Comparison of ENCODE assay signal across 2 worm cellular contexts in genomic region chrIII:12614669-12615451, ce11.
TF ChIP-seq lines count a peak whose summit lies in the region.

No protein-coding gene starts in this region.

TF ChIP-seq in whole organism, L2 larva, 48 proteins besides CTCF, POLR2A, EP300 and RAD21 (continued from another document):
- TF ChIP-seq peb-1 (tag; optimal IDR thresholded peaks at IDR 0.05; lab: Kevin White, UChicago): no peak
- TF ChIP-seq mab-5 (tag; optimal IDR thresholded peaks at IDR 0.05; lab: Kevin White, UChicago): no peak
- peak; percentile 38 for TF ChIP-seq C34F6.9 (tag; optimal IDR thresholded peaks at IDR 0.05; lab: Kevin White, UChicago)
- peak in 1 of 2 experiments; percentile 28 for TF ChIP-seq mdl-1 (tag; optimal IDR thresholded peaks at IDR 0.05; lab: Kevin White, UChicago)
- peak; percentile 9 for TF ChIP-seq ztf-4 (tag; optimal IDR thresholded peaks at IDR 0.05; lab: Kevin White, UChicago)
- TF ChIP-seq dmd-4 (tag; optimal IDR thresholded peaks at IDR 0.05; lab: Kevin White, UChicago): no peak
- peak; percentile 86 for TF ChIP-seq sma-9 (GFP tag; optimal IDR thresholded peaks at IDR 0.05; lab: Kevin White, UChicago)
- TF ChIP-seq sma-9 (tag; optimal IDR thresholded peaks at IDR 0.05; lab: Kevin White, UChicago): no peak
- no peak for TF ChIP-seq lin-39 (tag; optimal IDR thresholded peaks at IDR 0.05; lab: Kevin White, UChicago)

TF ChIP-seq in whole organism, L4 larva, 104 proteins besides CTCF, POLR2A, EP300 and RAD21 (continued from another document):
- peak; percentile 83 for TF ChIP-seq nhr-77 (tag; optimal IDR thresholded peaks at IDR 0.05; lab: Kevin White, UChicago)
- no peak for TF ChIP-seq zip-11 (GFP tag; IDR thresholded peaks at IDR 0.05; lab: Robert Waterston, UW)
- TF ChIP-seq spr-3 (GFP tag; optimal IDR thresholded peaks at IDR 0.05; lab: Kevin White, UChicago): no peak
- TF ChIP-seq ztf-11 (tag; optimal IDR thresholded peaks at IDR 0.05; lab: Kevin White, UChicago): no peak
- TF ChIP-seq aly-2 (tag; optimal IDR thresholded peaks at IDR 0.05; lab: Kevin White, UChicago): no peak
- peak; percentile 61 for TF ChIP-seq dpl-1 (GFP tag; optimal IDR thresholded peaks at IDR 0.05; lab: Kevin White, UChicago)
- TF ChIP-seq unc-130 (GFP tag; optimal IDR thresholded peaks at IDR 0.05; lab: Kevin White, UChicago): no peak
- TF ChIP-seq unc-39 (tag; optimal IDR thresholded peaks at IDR 0.05; lab: Kevin White, UChicago): no peak
- TF ChIP-seq daf-8 (GFP tag; IDR thresholded peaks at IDR 0.05; lab: Robert Waterston, UW): no peak
- no peak for TF ChIP-seq arid-1 (GFP tag; conservative IDR thresholded peaks at IDR 0.05; lab: Robert Waterston, UW)
- peak; percentile 38; the same call in 1 of the 2 replicates for TF ChIP-seq set-16 (GFP tag; IDR thresholded peaks at IDR 0.05; lab: Robert Waterston, UW)
- TF ChIP-seq ceh-20 (GFP tag; IDR thresholded peaks at IDR 0.05; lab: Robert Waterston, UW): no peak
- TF ChIP-seq nhr-111 (GFP tag; optimal IDR thresholded peaks at IDR 0.05; lab: Kevin White, UChicago): no peak
- peak; percentile 8 to 56 for TF ChIP-seq mdl-1 (tag; optimal IDR thresholded peaks at IDR 0.05; lab: Kevin White, UChicago)
- peak; percentile 76 for TF ChIP-seq jun-1 (tag; optimal IDR thresholded peaks at IDR 0.05; lab: Kevin White, UChicago)
- peak; percentile 75 for TF ChIP-seq nhr-10 (tag; optimal IDR thresholded peaks at IDR 0.05; lab: Kevin White, UChicago)
- TF ChIP-seq zfp-2 (tag; optimal IDR thresholded peaks at IDR 0.05; lab: Kevin White, UChicago): peak; percentile 3
- no peak for TF ChIP-seq Y5F2A.4 (GFP tag; optimal IDR thresholded peaks at IDR 0.05; lab: Kevin White, UChicago)
- no peak for TF ChIP-seq ceh-82 (tag; optimal IDR thresholded peaks at IDR 0.05; lab: Kevin White, UChicago)
- TF ChIP-seq mep-1 (tag; optimal IDR thresholded peaks at IDR 0.05; lab: Kevin White, UChicago): peak; percentile 43
- TF ChIP-seq skn-1 (tag; optimal IDR thresholded peaks at IDR 0.05; lab: Kevin White, UChicago): no peak
- TF ChIP-seq mxl-3 (GFP tag; optimal IDR thresholded peaks at IDR 0.05; lab: Kevin White, UChicago): peak; percentile 41
- no peak for TF ChIP-seq ztf-7 (tag; optimal IDR thresholded peaks at IDR 0.05; lab: Kevin White, UChicago)
- TF ChIP-seq duxl-1 (tag; optimal IDR thresholded peaks at IDR 0.05; lab: Kevin White, UChicago; ENCODE audit: poor library complexity): peak; percentile 40
- peak; percentile 93 for TF ChIP-seq nhr-28 (tag; optimal IDR thresholded peaks at IDR 0.05; lab: Kevin White, UChicago)
- peak; percentile 43 to 62 for TF ChIP-seq lsy-2 (tag; optimal IDR thresholded peaks at IDR 0.05; lab: Kevin White, UChicago)
- TF ChIP-seq ceh-28 (tag; optimal IDR thresholded peaks at IDR 0.05; lab: Kevin White, UChicago): no peak
- TF ChIP-seq madf-9 (GFP tag; conservative IDR thresholded peaks at IDR 0.05; lab: Robert Waterston, UW): no peak; the same call in 1 of the 2 replicates
- TF ChIP-seq nhr-102 (tag; optimal IDR thresholded peaks at IDR 0.05; lab: Kevin White, UChicago): peak; percentile 62
- no peak for TF ChIP-seq egl-43 (GFP tag; IDR thresholded peaks at IDR 0.05; lab: Robert Waterston, UW)
- no peak for TF ChIP-seq daf-19 (GFP tag; conservative IDR thresholded peaks at IDR 0.05; lab: Robert Waterston, UW)
- no peak for TF ChIP-seq nhr-237 (tag; optimal IDR thresholded peaks at IDR 0.05; lab: Kevin White, UChicago)
- TF ChIP-seq gei-8 (GFP tag; optimal IDR thresholded peaks at IDR 0.05; lab: Kevin White, UChicago): no peak
- peak; percentile 45; the same call in 1 of the 2 replicates for TF ChIP-seq T26A8.4 (GFP tag; IDR thresholded peaks at IDR 0.05; lab: Robert Waterston, UW)
- TF ChIP-seq zag-1 (tag; optimal IDR thresholded peaks at IDR 0.05; lab: Kevin White, UChicago): no peak
- peak; percentile 86 for TF ChIP-seq dmd-6 (GFP tag; IDR thresholded peaks at IDR 0.05; lab: Robert Waterston, UW)
- TF ChIP-seq mes-2 (tag; optimal IDR thresholded peaks at IDR 0.05; lab: Kevin White, UChicago; ENCODE audit: poor library complexity, severe bottlenecking): peak; percentile 38
- TF ChIP-seq php-3 (GFP tag; IDR thresholded peaks at IDR 0.05; lab: Robert Waterston, UW): peak; percentile 43; the same call in 1 of the 2 replicates
- TF ChIP-seq ceh-62 (tag; optimal IDR thresholded peaks at IDR 0.05; lab: Kevin White, UChicago): no peak
- TF ChIP-seq ceh-44 (GFP tag; IDR thresholded peaks at IDR 0.05; lab: Robert Waterston, UW): no peak
- no peak for TF ChIP-seq fos-1 (tag; optimal IDR thresholded peaks at IDR 0.05; lab: Kevin White, UChicago)
- no peak for TF ChIP-seq Y105C5A.15 (GFP tag; IDR thresholded peaks at IDR 0.05; lab: Robert Waterston, UW)
- TF ChIP-seq lin-38 (GFP tag; IDR thresholded peaks at IDR 0.05; lab: Robert Waterston, UW): peak; percentile 51
- TF ChIP-seq aha-1 (tag; lab: Kevin White, UChicago): peak; percentile 41
- TF ChIP-seq nhr-25 (tag; optimal IDR thresholded peaks at IDR 0.05; lab: Kevin White, UChicago; ENCODE audit: borderline replicate concordance, insufficient read depth): no peak
- TF ChIP-seq snpc-4 (tag; optimal IDR thresholded peaks at IDR 0.05; lab: Kevin White, UChicago): no peak
- peak; percentile 61 for TF ChIP-seq nhr-11 (tag; optimal IDR thresholded peaks at IDR 0.05; lab: Kevin White, UChicago)
- TF ChIP-seq unc-62 (GFP tag; optimal IDR thresholded peaks at IDR 0.05 in 1 of 2; lab: Kevin White, UChicago): peak in 1 of 2 experiments; percentile 80
- no peak for TF ChIP-seq unc-62 (tag; optimal IDR thresholded peaks at IDR 0.05; lab: Kevin White, UChicago)
- peak; percentile 35 for TF ChIP-seq hmg-1.1 (GFP tag; IDR thresholded peaks at IDR 0.05; lab: Robert Waterston, UW)
- no peak for TF ChIP-seq dmd-8 (GFP tag; IDR thresholded peaks at IDR 0.05; lab: Robert Waterston, UW)
- TF ChIP-seq daf-12 (tag; optimal IDR thresholded peaks at IDR 0.05; lab: Kevin White, UChicago): no peak
- TF ChIP-seq T20F7.1 (GFP tag; optimal IDR thresholded peaks at IDR 0.05; lab: Kevin White, UChicago): peak; percentile 64
- 0 out of 2 replicates have a peak, but pooled peaks have one; percentile 9 for TF ChIP-seq Y75B8A.6 (GFP tag; IDR thresholded peaks at IDR 0.05; lab: Robert Waterston, UW)
- no peak for TF ChIP-seq Y48G9A.11 (GFP tag; IDR thresholded peaks at IDR 0.05; lab: Robert Waterston, UW)
- no peak for TF ChIP-seq F26F4.8 (GFP tag; conservative IDR thresholded peaks at IDR 0.05; lab: Robert Waterston, UW)
- no peak for TF ChIP-seq tag-97 (GFP tag; IDR thresholded peaks at IDR 0.05; lab: Robert Waterston, UW)
- no peak for TF ChIP-seq ZK337.2 (GFP tag; IDR thresholded peaks at IDR 0.05; lab: Robert Waterston, UW)
- peak; percentile 25 to 54 for TF ChIP-seq daf-16 (GFP tag; optimal IDR thresholded peaks at IDR 0.05; lab: Kevin White, UChicago)
- peak; percentile 97 for TF ChIP-seq daf-16 (tag; optimal IDR thresholded peaks at IDR 0.05; lab: Kevin White, UChicago)
- TF ChIP-seq lir-3 (tag; optimal IDR thresholded peaks at IDR 0.05; lab: Kevin White, UChicago): no peak
- no peak for TF ChIP-seq ceh-32 (tag; optimal IDR thresholded peaks at IDR 0.05; lab: Kevin White, UChicago; ENCODE audit: poor library complexity)
- no peak for TF ChIP-seq lin-15B (tag; optimal IDR thresholded peaks at IDR 0.05; lab: Kevin White, UChicago)
- no peak for TF ChIP-seq snpc-1.2 (GFP tag; IDR thresholded peaks at IDR 0.05; lab: Robert Waterston, UW)
- TF ChIP-seq F44E2.7 (GFP tag; IDR thresholded peaks at IDR 0.05; lab: Robert Waterston, UW): no peak
- no peak for TF ChIP-seq dmd-9 (GFP tag; IDR thresholded peaks at IDR 0.05; lab: Robert Waterston, UW)
- TF ChIP-seq ama-1 (optimal IDR thresholded peaks at IDR 0.05; lab: Kevin White, UChicago): peak; percentile 37
- no peak for TF ChIP-seq F37D6.2 (tag; optimal IDR thresholded peaks at IDR 0.05; lab: Kevin White, UChicago)
- TF ChIP-seq lim-7 (GFP tag; IDR thresholded peaks at IDR 0.05; lab: Robert Waterston, UW): 0 out of 2 replicates have a peak, but pooled peaks have one; percentile 4
- TF ChIP-seq fkh-10 (GFP tag; optimal IDR thresholded peaks at IDR 0.05; lab: Kevin White, UChicago): no peak
- no peak for TF ChIP-seq nhr-76 (tag; optimal IDR thresholded peaks at IDR 0.05; lab: Kevin White, UChicago)
- no peak for TF ChIP-seq vab-7 (GFP tag; IDR thresholded peaks at IDR 0.05; lab: Robert Waterston, UW)
- TF ChIP-seq nhr-42 (GFP tag; IDR thresholded peaks at IDR 0.05; lab: Robert Waterston, UW): no peak; the same call in 1 of the 2 replicates
- TF ChIP-seq tra-1 (GFP tag; IDR thresholded peaks at IDR 0.05; lab: Robert Waterston, UW): no peak; the same call in 1 of the 2 replicates
- no peak for TF ChIP-seq zfp-3 (GFP tag; conservative IDR thresholded peaks at IDR 0.05; lab: Robert Waterston, UW)
- peak; percentile 37 for TF ChIP-seq nhr-48 (tag; optimal IDR thresholded peaks at IDR 0.05; lab: Kevin White, UChicago)
- TF ChIP-seq ctbp-1 (GFP tag; IDR thresholded peaks at IDR 0.05; lab: Robert Waterston, UW): no peak
- no peak for TF ChIP-seq F49E8.2 (tag; optimal IDR thresholded peaks at IDR 0.05; lab: Kevin White, UChicago; ENCODE audit: borderline replicate concordance)
- no peak for TF ChIP-seq lin-29 (GFP tag; IDR thresholded peaks at IDR 0.05; lab: Robert Waterston, UW)
- TF ChIP-seq madf-5 (GFP tag; IDR thresholded peaks at IDR 0.05; lab: Robert Waterston, UW): no peak
- TF ChIP-seq nhr-6 (tag; optimal IDR thresholded peaks at IDR 0.05; lab: Kevin White, UChicago): peak; percentile 67
- TF ChIP-seq pha-4 (GFP tag; IDR thresholded peaks at IDR 0.05; lab: Robert Waterston, UW): 0 out of 2 replicates have a peak, but pooled peaks have one; percentile 43
- TF ChIP-seq pha-4 (tag; optimal IDR thresholded peaks at IDR 0.05; lab: Kevin White, UChicago): peak; percentile 73
- no peak for TF ChIP-seq pqm-1 (tag; optimal IDR thresholded peaks at IDR 0.05; lab: Kevin White, UChicago)
